Worm (Caenorhabditis elegans) whole organism, midembryonic: ENCODE data around the gene nhr-99.

Experiments
- T22C8.4 ChIP-seq: fragments of 200-800 bp; sonication (Bioruptor generic); IDR thresholded peaks from 2 replicates; pipeline ENCODE4 v1.3.6; 2022; ENCODE audit warnings: missing genetic modification characterization, missing compliant biosample characterization
- cog-1 ChIP-seq: sonication (generic microtip); optimal IDR thresholded peaks from 2 replicates; lab custom pipeline; 2016; ENCODE audit warnings: missing genetic modification characterization, missing compliant biosample characterization
- flt-1 ChIP-seq: fragments of 200-800 bp; sonication (Bioruptor generic); IDR thresholded peaks from 2 replicates; pipeline ENCODE4 v1.3.6; 2022; ENCODE audit warnings: missing genetic modification characterization, missing compliant biosample characterization
- klf-2 ChIP-seq: fragments of 200-800 bp; sonication (Bioruptor generic); conservative IDR thresholded peaks from 2 replicates; pipeline ENCODE4 v1.3.6; 2022; ENCODE audit warnings: missing genetic modification reagents, missing genetic modification characterization, missing compliant biosample characterization
- med-1 ChIP-seq: sonication (generic microtip); optimal IDR thresholded peaks from 2 replicates; lab custom pipeline; 2017; ENCODE audit warnings: missing genetic modification characterization, mild to moderate bottlenecking, missing compliant biosample characterization, antibody characterized with exemption, missing genetic modification reagents; ENCODE audit not compliant: insufficient read depth
- ref-1 ChIP-seq: fragments of 200-800 bp; sonication (Bioruptor generic); conservative IDR thresholded peaks from 2 replicates; pipeline ENCODE4 v1.3.6; 2022; ENCODE audit warnings: missing genetic modification reagents, missing genetic modification characterization, missing compliant biosample characterization
- tab-1 ChIP-seq: fragments of 200-800 bp; sonication (Bioruptor generic); IDR thresholded peaks from 2 replicates; pipeline ENCODE4 v1.3.6; 2022; ENCODE audit warnings: missing genetic modification characterization, missing compliant biosample characterization
- ztf-23 ChIP-seq: fragments of 200-800 bp; sonication (Bioruptor generic); IDR thresholded peaks from 2 replicates; pipeline ENCODE4 v1.3.6; 2022; ENCODE audit warnings: missing genetic modification reagents, missing genetic modification characterization, missing compliant biosample characterization
- ztf-29 ChIP-seq: fragments of 200-800 bp; sonication (Bioruptor generic); IDR thresholded peaks from 2 replicates; pipeline ENCODE4 v1.3.6; 2022; ENCODE audit warnings: missing genetic modification reagents, missing genetic modification characterization, missing compliant biosample characterization

The nhr-99 gene

ce11 chrV:505191-505590 lies 30.6 kb downstream of the nhr-99 start, which contains the start of gene srlf-19:
Gene srlf-19, plus strand, starts transcription at chrV:505491.
- TF ChIP-seq ztf-23 (no peak), ref-1 (no peak), klf-2 (GFP tag; lab: Robert Waterston, UW) (no peak), T22C8.4 (no peak), med-1 (no peak), cog-1 (no peak), ztf-29 (GFP tag; lab: Robert Waterston, UW) (no peak), flt-1 (no peak)

- TF ChIP-seq med-1 (no peak), ref-1 (no peak), cog-1 (no peak), ztf-29 (GFP tag; lab: Robert Waterston, UW) (no peak), T22C8.4 (no peak), klf-2 (GFP tag; lab: Robert Waterston, UW) (no peak), tab-1 (GFP tag; lab: Robert Waterston, UW) (no peak)
Observed at ce11 chrV:512420-512819, 37.8 kb downstream of the nhr-99 start, which contains the start of gene srh-37. Gene srh-37, minus strand, starts transcription at chrV:512520.

- TF ChIP-seq T22C8.4 (no peak), tab-1 (GFP tag; lab: Robert Waterston, UW) (no peak), ztf-29 (GFP tag; lab: Robert Waterston, UW) (no peak), ref-1 (no peak), ztf-23 (no peak), cog-1 (no peak), flt-1 (no peak), med-1 (no peak), klf-2 (GFP tag; lab: Robert Waterston, UW) (no peak)
Observed at ce11 chrV:519445-519844, 44.9 kb downstream of the nhr-99 start, which contains the start of gene nhr-210. Gene nhr-210, minus strand, starts transcription at chrV:519545.

- TF ChIP-seq ref-1 (no peak), ztf-29 (GFP tag; lab: Robert Waterston, UW) (no peak)
Observed at ce11 chrV:521517-521916, 46.9 kb downstream of the nhr-99 start, which contains the start of gene srw-107. Gene srw-107, minus strand, starts transcription at chrV:521617.

- TF ChIP-seq klf-2 (GFP tag; lab: Robert Waterston, UW) = no peak
Observed at ce11 chrV:524058-524457, 49.5 kb downstream of the nhr-99 start, which contains the start of gene lipl-3. Gene lipl-3, minus strand, starts transcription at chrV:524218.

- TF ChIP-seq med-1 (no peak), ref-1 (no peak), ztf-23 (no peak), cog-1 (no peak), tab-1 (GFP tag; lab: Robert Waterston, UW) (no peak), klf-2 (GFP tag; lab: Robert Waterston, UW) (no peak), T22C8.4 (no peak)
Observed at ce11 chrV:525040-525439, 50.5 kb downstream of the nhr-99 start, which contains the start of gene R11G11.16. Gene R11G11.16, minus strand, starts transcription at chrV:525140.
